Worm (Caenorhabditis elegans): ENCODE results near the gene C12D8.9.

DNA sequence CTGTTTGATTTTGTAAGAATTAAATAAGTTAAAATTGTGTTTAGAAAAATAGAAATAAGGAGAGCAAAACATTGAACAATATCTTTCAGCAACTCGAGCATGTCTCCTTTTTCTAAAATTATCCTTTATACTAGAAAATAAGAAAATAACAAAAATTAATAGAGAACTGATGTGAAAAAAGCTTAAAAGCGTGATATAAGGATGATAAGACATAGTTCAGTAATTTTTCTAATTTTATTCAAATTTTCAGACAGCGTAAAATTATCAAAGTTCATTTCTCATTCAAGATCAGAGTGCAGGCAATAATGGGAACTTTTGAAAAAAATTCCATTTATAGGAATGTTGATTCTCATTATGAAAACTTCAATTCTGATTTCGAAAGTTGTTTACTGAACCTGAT lies 9.7 kb downstream of the C12D8.9 start, which contains the start of gene str-182:
- TF ChIP-seq C04F5.9 (tag; optimal IDR thresholded peaks at IDR 0.05) (no peak), unc-30 (tag; optimal IDR thresholded peaks at IDR 0.05) (no peak)

Data from whole organism, L1 larva.